Fruit fly (Drosophila melanogaster): ENCODE data around the gene Lsp1beta.

Lsp1beta gene

dm6 chr2L:855052-855547 lies 43.2 kb upstream of the Lsp1beta start, which contains the start of gene CG13949 (continued):
- TF ChIP-seq en (GFP tag; optimal IDR thresholded peaks at IDR 0.05) (peak; percentile 42), exex (tag; optimal IDR thresholded peaks at IDR 0.05) (peak; percentile 98), CG3838 (GFP tag; optimal IDR thresholded peaks at IDR 0.05) (no peak), dimm (GFP tag; IDR thresholded peaks at IDR 0.05) (no peak), mirr (GFP tag; optimal IDR thresholded peaks at IDR 0.05) (peak; percentile 90), CG15696 (tag; optimal IDR thresholded peaks at IDR 0.05) (peak; percentile 15), oc (tag; optimal IDR thresholded peaks at IDR 0.05) (peak; percentile 60), toy (GFP tag; IDR thresholded peaks at IDR 0.05) (peak; percentile 20; the same call in 1 of the 2 replicates), HHEX (GFP tag; optimal IDR thresholded peaks at IDR 0.05) (peak; percentile 10), CG18262 (tag; optimal IDR thresholded peaks at IDR 0.05) (peak; percentile 59), HLHmδ (GFP tag; optimal IDR thresholded peaks at IDR 0.05) (no peak), grau (tag; optimal IDR thresholded peaks at IDR 0.05) (peak; percentile 68), Stat92E (GFP tag; optimal IDR thresholded peaks at IDR 0.05) (no peak), wek (GFP tag; optimal IDR thresholded peaks at IDR 0.05) (no peak), CG7271 (tag; optimal IDR thresholded peaks at IDR 0.05) (no peak), CG17802 (tag; optimal IDR thresholded peaks at IDR 0.05) (no peak), CG5245 (GFP tag; optimal IDR thresholded peaks at IDR 0.05) (no peak), Dll (GFP tag; IDR thresholded peaks at IDR 0.05; ENCODE audit: partially characterized antibody) (0 out of 4 replicates have a peak, but pooled peaks have one; percentile 40), Dip3 (GFP tag; optimal IDR thresholded peaks at IDR 0.05) (peak; percentile 15), seq (GFP tag; IDR thresholded peaks at IDR 0.05) (peak; percentile 47; the same call in 1 of the 2 replicates), Lpt (GFP tag; optimal IDR thresholded peaks at IDR 0.05) (no peak), CG10321 (GFP tag; IDR thresholded peaks at IDR 0.05) (no peak; the same call in 1 of the 2 replicates), phol (tag; optimal IDR thresholded peaks at IDR 0.05) (peak; percentile 66), eyg (GFP tag; optimal IDR thresholded peaks at IDR 0.05) (no peak), z (GFP tag; IDR thresholded peaks at IDR 0.05) (peak; percentile 60; the same call in 1 of the 3 replicates), twi (tag; optimal IDR thresholded peaks at IDR 0.05) (peak; percentile 19), btn (GFP tag; optimal IDR thresholded peaks at IDR 0.05) (no peak), abd-A (tag; optimal IDR thresholded peaks at IDR 0.05) (no peak), CG16813 (GFP tag; IDR thresholded peaks at IDR 0.05; ENCODE audit: partially characterized antibody) (peak; percentile 57), CG10654 (GFP tag; optimal IDR thresholded peaks at IDR 0.05) (peak; percentile 26), Bteb2 (GFP tag; optimal IDR thresholded peaks at IDR 0.05) (peak; percentile 75), CG14965 (GFP tag; optimal IDR thresholded peaks at IDR 0.05; ENCODE audit: borderline replicate concordance) (no peak), danr (GFP tag; IDR thresholded peaks at IDR 0.05) (no peak), disco-r (GFP tag; optimal IDR thresholded peaks at IDR 0.05) (peak; percentile 47), lov (optimal IDR thresholded peaks at IDR 0.05) (no peak), lov (GFP tag; IDR thresholded peaks at IDR 0.05) (no peak), CG9727 (GFP tag; optimal IDR thresholded peaks at IDR 0.05) (peak; percentile 51), CG8765 (GFP tag; IDR thresholded peaks at IDR 0.05) (peak; percentile 49; the same call in 1 of the 2 replicates), scrt (GFP tag; optimal IDR thresholded peaks at IDR 0.05) (peak; percentile 32), jigr1 (GFP tag; IDR thresholded peaks at IDR 0.05) (no peak), CG9817 (tag; optimal IDR thresholded peaks at IDR 0.05) (peak; percentile 55), B-H1 (GFP tag; IDR thresholded peaks at IDR 0.05) (peak; percentile 73), D19A (tag; optimal IDR thresholded peaks at IDR 0.05) (no peak), CG6854 (GFP tag; optimal IDR thresholded peaks at IDR 0.05) (peak; percentile 21), Camta (GFP tag; optimal IDR thresholded peaks at IDR 0.05) (peak; percentile 4), shn (GFP tag; optimal IDR thresholded peaks at IDR 0.05) (peak; percentile 59), E2f2 (GFP tag; IDR thresholded peaks at IDR 0.05) (peak; percentile 64), lilli (GFP tag; optimal IDR thresholded peaks at IDR 0.05) (peak; percentile 63), Adf1 (GFP tag; IDR thresholded peaks at IDR 0.05) (no peak), prd (optimal IDR thresholded peaks at IDR 0.05) (no peak), prd (GFP tag; IDR thresholded peaks at IDR 0.05) (peak; percentile 80)

Data from whole organism, embryonic.